Fruit fly (Drosophila melanogaster): ENCODE results near the gene Srx.

Gene Srx

dm6 chrX:17856458-17857277 is at the start of gene Srx (continued):
- TF ChIP-seq nau (GFP tag; optimal IDR thresholded peaks at IDR 0.05) (no peak), odd (GFP tag; optimal IDR thresholded peaks at IDR 0.05) (no peak), Hr51 (GFP tag; optimal IDR thresholded peaks at IDR 0.05) (peak in 1 of 2 experiments; percentile 25), CG1647 (GFP tag; optimal IDR thresholded peaks at IDR 0.05) (no peak), CG32767 (GFP tag; IDR thresholded peaks at IDR 0.05) (no peak), Dip2 (GFP tag; IDR thresholded peaks at IDR 0.05) (no peak), yki (optimal IDR thresholded peaks at IDR 0.05) (no peak), dmrt11E (tag; optimal IDR thresholded peaks at IDR 0.05) (no peak), BtbVII (GFP tag; optimal IDR thresholded peaks at IDR 0.05) (no peak), Sox100B (GFP tag; optimal IDR thresholded peaks at IDR 0.05) (no peak), nmo (GFP tag; optimal IDR thresholded peaks at IDR 0.05) (peak; percentile 14), CG16813 (GFP tag; IDR thresholded peaks at IDR 0.05; ENCODE audit: partially characterized antibody) (no peak), CG3726 (GFP tag; IDR thresholded peaks at IDR 0.05) (no peak), Lpt (GFP tag; optimal IDR thresholded peaks at IDR 0.05) (no peak), CG6813 (GFP tag; optimal IDR thresholded peaks at IDR 0.05) (no peak), pan (optimal IDR thresholded peaks at IDR 0.05) (no peak), pan (GFP tag; optimal IDR thresholded peaks at IDR 0.05 in 1 of 2, IDR thresholded peaks at IDR 0.05 in 1 of 2) (no peak), CG11456 (GFP tag; IDR thresholded peaks at IDR 0.05) (no peak), sim (GFP tag; IDR thresholded peaks at IDR 0.05) (no peak), wek (GFP tag; optimal IDR thresholded peaks at IDR 0.05) (no peak), Fer3 (tag; optimal IDR thresholded peaks at IDR 0.05) (no peak), CG9437 (GFP tag; optimal IDR thresholded peaks at IDR 0.05) (peak; percentile 41), CG2120 (GFP tag; optimal IDR thresholded peaks at IDR 0.05) (peak; percentile 30), CG16815 (GFP tag; optimal IDR thresholded peaks at IDR 0.05) (no peak), CG18599 (GFP tag; optimal IDR thresholded peaks at IDR 0.05) (peak; percentile 60), CG17385 (GFP tag; optimal IDR thresholded peaks at IDR 0.05) (peak; percentile 21), tio (GFP tag; optimal IDR thresholded peaks at IDR 0.05) (no peak), CG15514 (GFP tag; optimal IDR thresholded peaks at IDR 0.05) (peak; percentile 48), CG18011 (GFP tag; optimal IDR thresholded peaks at IDR 0.05) (no peak), otp (GFP tag; IDR thresholded peaks at IDR 0.05) (no peak), gfzf (GFP tag; optimal IDR thresholded peaks at IDR 0.05) (peak; percentile 2), CG1233 (GFP tag; optimal IDR thresholded peaks at IDR 0.05) (peak; percentile 6), Dll (GFP tag; IDR thresholded peaks at IDR 0.05; ENCODE audit: partially characterized antibody) (no peak), Xrp1 (GFP tag; IDR thresholded peaks at IDR 0.05) (no peak), TFAM (GFP tag; optimal IDR thresholded peaks at IDR 0.05) (no peak), CG3407 (GFP tag; optimal IDR thresholded peaks at IDR 0.05) (no peak), danr (GFP tag; IDR thresholded peaks at IDR 0.05) (no peak), CG2875 (GFP tag; optimal IDR thresholded peaks at IDR 0.05) (no peak), br (optimal IDR thresholded peaks at IDR 0.05) (no peak), Usf (GFP tag; optimal IDR thresholded peaks at IDR 0.05) (no peak), Kr (GFP tag; optimal IDR thresholded peaks at IDR 0.05) (no peak), B-H2 (GFP tag; optimal IDR thresholded peaks at IDR 0.05) (no peak), lbe (GFP tag; optimal IDR thresholded peaks at IDR 0.05) (no peak), cwo (GFP tag; optimal IDR thresholded peaks at IDR 0.05) (no peak), CG10543 (GFP tag; optimal IDR thresholded peaks at IDR 0.05) (peak; percentile 77), CG4360 (GFP tag; IDR thresholded peaks at IDR 0.05) (no peak), sd (tag; optimal IDR thresholded peaks at IDR 0.05) (no peak), CG30020 (tag; optimal IDR thresholded peaks at IDR 0.05) (no peak), HLH54F (GFP tag; optimal IDR thresholded peaks at IDR 0.05) (peak; percentile 26), ro (GFP tag; IDR thresholded peaks at IDR 0.05) (no peak)
